Worm (Caenorhabditis elegans): ENCODE measurements around the gene klc-2.

klc-2 gene

ce11 chrV:5580517-5580916 is 695 bp downstream of the klc-2 start:
- TF ChIP-seq aly-1 (tag; optimal IDR thresholded peaks at IDR 0.05) (no peak), F13C5.2 (tag; optimal IDR thresholded peaks at IDR 0.05) (peak; percentile 40), scrt-1 (GFP tag; IDR thresholded peaks at IDR 0.05) (no peak), sea-1 (GFP tag; conservative IDR thresholded peaks at IDR 0.05) (no peak), B0310.2 (tag; optimal IDR thresholded peaks at IDR 0.05) (no peak)

DNA sequence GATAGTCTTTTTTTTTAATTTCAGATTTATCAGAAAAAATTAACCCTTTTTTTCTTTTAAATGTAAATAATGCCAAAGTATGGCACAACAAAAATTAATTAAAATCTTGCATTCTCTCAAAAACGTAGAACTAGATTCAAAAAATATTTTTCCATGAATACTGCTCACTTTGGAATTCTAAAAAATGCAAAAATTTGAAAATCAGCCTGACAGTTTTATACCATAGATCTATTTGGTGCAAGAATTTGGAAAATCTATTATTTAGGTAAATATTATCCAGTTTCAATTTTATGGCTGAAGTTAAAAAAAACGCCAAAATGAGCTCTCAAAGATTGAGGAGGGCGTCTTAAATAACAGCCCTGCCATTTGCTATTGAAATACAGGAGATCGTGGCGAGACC is 1.5 kb downstream of the klc-2 start:
- TF ChIP-seq aly-1 (tag; optimal IDR thresholded peaks at IDR 0.05) (no peak), pes-1 (GFP tag; IDR thresholded peaks at IDR 0.05) (no peak), hmbx-1 (tag; optimal IDR thresholded peaks at IDR 0.05) (no peak), tbx-11 (GFP tag; IDR thresholded peaks at IDR 0.05) (no peak), hnd-1 (tag; optimal IDR thresholded peaks at IDR 0.05) (no peak), B0310.2 (tag; optimal IDR thresholded peaks at IDR 0.05) (no peak), ceh-36 (tag; optimal IDR thresholded peaks at IDR 0.05) (no peak), ets-7 (tag; optimal IDR thresholded peaks at IDR 0.05) (no peak), ama-1 (optimal IDR thresholded peaks at IDR 0.05) (no peak), ceh-13 (GFP tag; optimal IDR thresholded peaks at IDR 0.05) (no peak), hmg-4 (GFP tag; optimal IDR thresholded peaks at IDR 0.05) (no peak), flt-1 (GFP tag; IDR thresholded peaks at IDR 0.05) (no peak), tbx-37 (GFP tag; conservative IDR thresholded peaks at IDR 0.05) (no peak), sea-1 (GFP tag; conservative IDR thresholded peaks at IDR 0.05) (no peak), tra-4 (tag; optimal IDR thresholded peaks at IDR 0.05) (no peak), scrt-1 (GFP tag; IDR thresholded peaks at IDR 0.05) (no peak)

ce11 chrV:5576008-5576407 is 5.2 kb downstream of the klc-2 start:
- TF ChIP-seq tbx-37 (GFP tag; conservative IDR thresholded peaks at IDR 0.05) (no peak), F13C5.2 (tag; optimal IDR thresholded peaks at IDR 0.05) (no peak), tbx-11 (GFP tag; IDR thresholded peaks at IDR 0.05) (no peak), hmg-4 (GFP tag; optimal IDR thresholded peaks at IDR 0.05) (no peak), ets-7 (tag; optimal IDR thresholded peaks at IDR 0.05) (no peak), hmbx-1 (tag; optimal IDR thresholded peaks at IDR 0.05) (no peak), flt-1 (GFP tag; IDR thresholded peaks at IDR 0.05) (no peak), sea-1 (GFP tag; conservative IDR thresholded peaks at IDR 0.05) (no peak), scrt-1 (GFP tag; IDR thresholded peaks at IDR 0.05) (no peak), hnd-1 (tag; optimal IDR thresholded peaks at IDR 0.05) (no peak), ceh-36 (tag; optimal IDR thresholded peaks at IDR 0.05) (no peak), pes-1 (GFP tag; IDR thresholded peaks at IDR 0.05) (no peak)

DNA sequence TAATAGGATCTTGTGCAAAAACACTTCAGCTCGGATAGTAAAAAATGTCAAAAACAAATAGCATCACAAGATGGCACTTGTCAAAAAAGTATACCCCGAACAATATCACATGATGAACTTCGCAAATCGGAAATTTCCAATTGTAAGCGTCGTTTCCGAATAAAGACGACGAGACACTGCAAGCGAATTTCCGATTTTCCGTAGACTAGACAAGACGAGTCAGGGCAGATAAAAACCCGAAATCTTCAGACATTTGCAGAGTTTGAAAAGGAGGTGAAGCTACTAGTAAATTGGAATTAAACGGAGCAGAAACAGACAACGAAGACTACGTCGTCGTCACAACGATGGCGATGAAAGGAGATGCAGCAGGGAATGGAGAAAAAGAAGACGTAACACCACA is 9.5 kb downstream of the klc-2 start:
- TF ChIP-seq tbx-11 (GFP tag; IDR thresholded peaks at IDR 0.05), result no peak
- TF ChIP-seq hmbx-1 (tag; optimal IDR thresholded peaks at IDR 0.05), result no peak
- TF ChIP-seq scrt-1 (GFP tag; IDR thresholded peaks at IDR 0.05), result no peak
- no peak for TF ChIP-seq tra-4 (tag; optimal IDR thresholded peaks at IDR 0.05)
- no peak for TF ChIP-seq ceh-36 (tag; optimal IDR thresholded peaks at IDR 0.05)
- TF ChIP-seq B0310.2 (tag; optimal IDR thresholded peaks at IDR 0.05), result no peak
- TF ChIP-seq aly-1 (tag; optimal IDR thresholded peaks at IDR 0.05), result no peak
- TF ChIP-seq F13C5.2 (tag; optimal IDR thresholded peaks at IDR 0.05), result no peak

DNA sequence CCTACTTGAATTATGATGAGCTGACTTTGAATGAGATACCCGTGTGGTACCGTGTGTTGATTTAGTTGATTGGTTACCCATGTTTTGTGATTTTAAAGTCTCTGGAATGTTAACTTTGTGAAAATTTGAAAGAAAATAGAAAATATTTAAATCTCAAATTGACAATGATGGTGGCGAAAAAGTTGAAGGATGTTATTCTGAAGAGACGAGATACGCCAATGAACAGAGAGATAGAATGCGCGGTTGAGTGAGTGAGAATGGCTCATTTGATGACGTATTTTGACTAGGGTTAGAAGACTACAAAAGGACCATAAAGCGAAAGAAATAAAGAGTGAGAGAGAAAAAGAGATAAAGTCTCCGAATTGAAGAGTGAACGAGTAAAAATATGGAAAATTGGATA is 10.8 kb downstream of the klc-2 start, which contains the start of gene glb-6:
TSS of gene glb-6 (minus strand) at position 101 of the 400 bp plus-strand sequence.
- TF ChIP-seq ets-7 (tag; optimal IDR thresholded peaks at IDR 0.05), result no peak
- no peak for TF ChIP-seq ceh-13 (GFP tag; optimal IDR thresholded peaks at IDR 0.05)
- TF ChIP-seq tbx-37 (GFP tag; conservative IDR thresholded peaks at IDR 0.05), result no peak
- no peak for TF ChIP-seq tra-4 (tag; optimal IDR thresholded peaks at IDR 0.05)
- TF ChIP-seq aly-1 (tag; optimal IDR thresholded peaks at IDR 0.05), result no peak

DNA sequence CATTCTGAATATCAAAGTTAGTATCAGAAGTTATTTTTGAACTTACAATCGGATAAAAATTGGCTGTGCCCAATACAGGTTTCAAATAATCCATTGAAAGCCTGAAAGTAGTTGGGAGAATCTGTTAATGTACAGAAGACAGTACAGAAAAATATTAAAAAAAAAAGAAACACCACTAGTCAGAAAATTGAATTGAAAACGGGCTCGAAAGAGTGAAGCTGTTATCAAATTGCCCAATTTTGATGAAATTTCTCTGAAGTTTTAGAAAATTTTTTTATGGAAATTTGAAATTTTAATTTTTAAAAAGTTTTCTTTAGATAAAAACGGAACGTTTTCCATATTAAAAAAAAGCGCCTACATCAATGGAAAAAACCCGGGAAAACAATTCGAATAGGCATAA is 14.1 kb downstream of the klc-2 start, which contains the start of gene C18C4.7:
TSS of gene C18C4.7 (minus strand) at position 101 of the 400 bp plus-strand sequence.
- TF ChIP-seq hmg-4 (GFP tag; optimal IDR thresholded peaks at IDR 0.05) (no peak), tbx-11 (GFP tag; IDR thresholded peaks at IDR 0.05) (no peak), ceh-13 (GFP tag; optimal IDR thresholded peaks at IDR 0.05) (no peak), pes-1 (GFP tag; IDR thresholded peaks at IDR 0.05) (no peak), scrt-1 (GFP tag; IDR thresholded peaks at IDR 0.05) (no peak), ets-7 (tag; optimal IDR thresholded peaks at IDR 0.05) (no peak), F13C5.2 (tag; optimal IDR thresholded peaks at IDR 0.05) (no peak), tbx-37 (GFP tag; conservative IDR thresholded peaks at IDR 0.05) (no peak)

DNA sequence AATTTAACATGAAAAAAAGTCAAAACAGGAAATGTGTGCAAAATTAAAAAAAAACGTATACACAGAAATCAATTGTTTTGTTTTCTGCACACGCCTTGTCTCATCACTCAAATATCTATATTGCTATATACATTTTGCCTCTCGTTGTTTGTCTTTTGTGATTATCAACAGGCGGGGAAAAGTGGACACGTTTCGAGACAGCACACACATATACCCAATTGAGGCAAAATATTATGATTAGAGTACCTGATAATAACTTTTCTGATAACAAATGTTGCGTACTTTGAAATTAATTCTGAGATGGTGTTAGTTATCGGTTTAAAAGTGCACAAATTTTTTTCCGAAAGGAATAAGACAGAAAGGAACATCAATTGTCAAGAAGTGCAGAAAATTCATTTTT is 21.3 kb downstream of the klc-2 start:
- no peak for TF ChIP-seq hnd-1 (tag; optimal IDR thresholded peaks at IDR 0.05)
- TF ChIP-seq scrt-1 (GFP tag; IDR thresholded peaks at IDR 0.05), result no peak
- TF ChIP-seq tra-4 (tag; optimal IDR thresholded peaks at IDR 0.05), result no peak
- no peak for TF ChIP-seq F13C5.2 (tag; optimal IDR thresholded peaks at IDR 0.05)
- no peak for TF ChIP-seq tbx-11 (GFP tag; IDR thresholded peaks at IDR 0.05)
- no peak for TF ChIP-seq ets-7 (tag; optimal IDR thresholded peaks at IDR 0.05)
- TF ChIP-seq aly-1 (tag; optimal IDR thresholded peaks at IDR 0.05), result no peak
- no peak for TF ChIP-seq tbx-37 (GFP tag; conservative IDR thresholded peaks at IDR 0.05)
- TF ChIP-seq pes-1 (GFP tag; IDR thresholded peaks at IDR 0.05), result no peak
- no peak for TF ChIP-seq hmbx-1 (tag; optimal IDR thresholded peaks at IDR 0.05)
- no peak for TF ChIP-seq sea-1 (GFP tag; conservative IDR thresholded peaks at IDR 0.05)
- no peak for TF ChIP-seq ama-1 (optimal IDR thresholded peaks at IDR 0.05)
- no peak for TF ChIP-seq flt-1 (GFP tag; IDR thresholded peaks at IDR 0.05)
- TF ChIP-seq B0310.2 (tag; optimal IDR thresholded peaks at IDR 0.05), result no peak

ce11 chrV:5558590-5558989 is 22.6 kb downstream of the klc-2 start, which contains the start of gene glb-5:
glb-5 (plus strand) TSS chrV:5558890.
- TF ChIP-seq B0310.2 (tag; optimal IDR thresholded peaks at IDR 0.05), result no peak
- no peak for TF ChIP-seq hnd-1 (tag; optimal IDR thresholded peaks at IDR 0.05)
- no peak for TF ChIP-seq aly-1 (tag; optimal IDR thresholded peaks at IDR 0.05)
- TF ChIP-seq hmbx-1 (tag; optimal IDR thresholded peaks at IDR 0.05), result no peak
- no peak for TF ChIP-seq F13C5.2 (tag; optimal IDR thresholded peaks at IDR 0.05)
- no peak for TF ChIP-seq flt-1 (GFP tag; IDR thresholded peaks at IDR 0.05)
- no peak for TF ChIP-seq pes-1 (GFP tag; IDR thresholded peaks at IDR 0.05)
- no peak for TF ChIP-seq ceh-13 (GFP tag; optimal IDR thresholded peaks at IDR 0.05)
